Worm (Caenorhabditis elegans) whole organism, late embryonic: ENCODE results near the gene ZC455.1.

Experiments used
- K02D7.2 ChIP-seq: sonication (generic microtip); optimal IDR thresholded peaks from 2 replicates; lab custom pipeline; 2017; ENCODE audit warnings: mild to moderate bottlenecking, missing genetic modification characterization, missing compliant biosample characterization
- K09A11.1 ChIP-seq: sonication (generic microtip); optimal IDR thresholded peaks from 2 replicates; lab custom pipeline; 2017; ENCODE audit warnings: antibody characterized with exemption, mild to moderate bottlenecking, missing genetic modification characterization, missing compliant biosample characterization; ENCODE audit not compliant: insufficient read depth
- T23F11.4 ChIP-seq: fragments of 200-800 bp; sonication (Bioruptor generic); optimal IDR thresholded peaks from 2 replicates; lab custom pipeline; 2018; ENCODE audit warnings: mild to moderate bottlenecking, missing genetic modification characterization, missing compliant biosample characterization
- Y22D7AL.16 ChIP-seq: sonication (generic microtip); optimal IDR thresholded peaks from 2 replicates; lab custom pipeline; 2016; ENCODE audit warnings: missing genetic modification characterization, missing compliant biosample characterization
- ahr-1 ChIP-seq: sonication (generic microtip); optimal IDR thresholded peaks from 2 replicates; lab custom pipeline; 2016; ENCODE audit warnings: missing genetic modification characterization, missing compliant biosample characterization
- ama-1 ChIP-seq: fragments of 150-350 bp; optimal IDR thresholded peaks from 2 replicates; lab custom pipeline; 2014
- ceh-18 ChIP-seq: sonication (generic microtip); optimal IDR thresholded peaks from 2 replicates; lab custom pipeline; 2016; ENCODE audit warnings: missing genetic modification characterization, missing compliant biosample characterization
- ceh-2 ChIP-seq: sonication (generic microtip); optimal IDR thresholded peaks from 2 replicates; lab custom pipeline; 2016; ENCODE audit warnings: missing genotype, missing genetic modification characterization, missing compliant biosample characterization
- ceh-22 ChIP-seq: sonication (generic microtip); optimal IDR thresholded peaks from 2 replicates; lab custom pipeline; 2017; ENCODE audit warnings: missing biosample characterization, missing genetic modification characterization
- ceh-24 ChIP-seq: sonication (generic microtip); optimal IDR thresholded peaks from 2 replicates; lab custom pipeline; 2016; ENCODE audit warnings: mild to moderate bottlenecking, missing genetic modification characterization, missing compliant biosample characterization
- ceh-31 ChIP-seq: sonication (generic microtip); optimal IDR thresholded peaks from 2 replicates; lab custom pipeline; 2016; ENCODE audit warnings: missing genetic modification characterization, missing compliant biosample characterization
- ceh-34 ChIP-seq: sonication (generic microtip); optimal IDR thresholded peaks from 2 replicates; lab custom pipeline; 2016; ENCODE audit warnings: mild to moderate bottlenecking, missing genetic modification characterization, missing compliant biosample characterization
- ceh-45 ChIP-seq: fragments of 200-800 bp; sonication (Bioruptor generic); IDR thresholded peaks from 2 replicates; pipeline ENCODE4 v1.3.6; 2022; ENCODE audit warnings: missing genetic modification reagents, missing genetic modification characterization, missing compliant biosample characterization
- ceh-48 ChIP-seq: sonication (generic microtip); optimal IDR thresholded peaks from 2 replicates; lab custom pipeline; 2016; ENCODE audit warnings: missing genetic modification characterization, inconsistent platforms, missing compliant biosample characterization
- ceh-6 ChIP-seq: fragments of 200-800 bp; sonication (Bioruptor generic); optimal IDR thresholded peaks from 2 replicates; lab custom pipeline; 2018; ENCODE audit warnings: mild to moderate bottlenecking, missing genetic modification characterization, missing compliant biosample characterization
- ceh-9 ChIP-seq: sonication (generic microtip); optimal IDR thresholded peaks from 2 replicates; lab custom pipeline; 2016; ENCODE audit warnings: mild to moderate bottlenecking, missing genetic modification characterization, inconsistent platforms, missing compliant biosample characterization
- che-1 ChIP-seq: sonication (generic microtip); optimal IDR thresholded peaks from 2 replicates; lab custom pipeline; 2016; ENCODE audit warnings: mild to moderate bottlenecking, missing genetic modification characterization, missing compliant biosample characterization
- dmd-4 ChIP-seq: sonication (generic microtip); optimal IDR thresholded peaks from 2 replicates; lab custom pipeline; 2016; ENCODE audit warnings: borderline replicate concordance, missing genetic modification characterization, missing compliant biosample characterization
- ets-4 ChIP-seq: sonication (generic microtip); optimal IDR thresholded peaks from 2 replicates; lab custom pipeline; 2016; ENCODE audit warnings: missing genetic modification characterization, missing compliant biosample characterization
- eyg-1 ChIP-seq: sonication (generic microtip); optimal IDR thresholded peaks from 2 replicates; lab custom pipeline; 2016; ENCODE audit warnings: missing genotype, missing genetic modification characterization, missing compliant biosample characterization
- fax-1 ChIP-seq: sonication (generic microtip); optimal IDR thresholded peaks from 2 replicates; lab custom pipeline; 2016; ENCODE audit warnings: missing genotype, missing genetic modification characterization, missing compliant biosample characterization
- fkh-6 ChIP-seq: sonication (generic microtip); optimal IDR thresholded peaks from 2 replicates; lab custom pipeline; 2016; ENCODE audit warnings: missing genetic modification characterization, missing compliant biosample characterization
- gmeb-2 ChIP-seq: sonication (generic microtip); optimal IDR thresholded peaks from 2 replicates; lab custom pipeline; 2016; ENCODE audit warnings: missing genetic modification characterization, inconsistent platforms, missing compliant biosample characterization
- hlh-13 ChIP-seq: fragments of 200-800 bp; sonication (Bioruptor generic); optimal IDR thresholded peaks from 2 replicates; lab custom pipeline; 2018; ENCODE audit warnings: mild to moderate bottlenecking, missing genetic modification characterization, missing compliant biosample characterization
- hlh-30 ChIP-seq: sonication (generic microtip); optimal IDR thresholded peaks from 2 replicates; lab custom pipeline; 2017; ENCODE audit warnings: antibody characterized with exemption, missing genetic modification characterization, missing compliant biosample characterization; ENCODE audit not compliant: insufficient read depth
- hlh-6 ChIP-seq: sonication (generic microtip); optimal IDR thresholded peaks from 2 replicates; lab custom pipeline; 2016; ENCODE audit warnings: missing genotype, missing genetic modification characterization, missing compliant biosample characterization
- lim-6 ChIP-seq: sonication (generic microtip); optimal IDR thresholded peaks from 2 replicates; lab custom pipeline; 2016; ENCODE audit warnings: missing genetic modification characterization, missing compliant biosample characterization
- lin-11 ChIP-seq: fragments of 200-800 bp; sonication (Bioruptor generic); optimal IDR thresholded peaks from 2 replicates; lab custom pipeline; 2018; ENCODE audit warnings: mild to moderate bottlenecking, missing genetic modification characterization, missing compliant biosample characterization
- madf-2 ChIP-seq: sonication (generic microtip); optimal IDR thresholded peaks from 2 replicates; lab custom pipeline; 2017; ENCODE audit warnings: missing genetic modification characterization, missing compliant biosample characterization
- mec-3 ChIP-seq: sonication (generic microtip); optimal IDR thresholded peaks from 2 replicates; lab custom pipeline; 2016; ENCODE audit warnings: borderline replicate concordance, missing genetic modification characterization, missing compliant biosample characterization
- nfya-1 ChIP-seq: sonication (generic microtip); optimal IDR thresholded peaks from 2 replicates; lab custom pipeline; 2017; ENCODE audit warnings: missing genetic modification characterization, mild to moderate bottlenecking, missing compliant biosample characterization, antibody characterized with exemption, moderate library complexity
- nhr-11 ChIP-seq: fragments of 150-350 bp; optimal IDR thresholded peaks from 2 replicates; lab custom pipeline; 2014; ENCODE audit warnings: missing biosample characterization, missing genetic modification characterization
- nhr-232 ChIP-seq: sonication (generic microtip); optimal IDR thresholded peaks from 2 replicates; lab custom pipeline; 2016; ENCODE audit warnings: missing genetic modification characterization, missing compliant biosample characterization
- npax-4 ChIP-seq: sonication (generic microtip); optimal IDR thresholded peaks from 2 replicates; lab custom pipeline; 2016; ENCODE audit warnings: missing genetic modification characterization, missing compliant biosample characterization
- odd-2 ChIP-seq: sonication (generic microtip); optimal IDR thresholded peaks from 2 replicates; lab custom pipeline; 2017; ENCODE audit warnings: antibody characterized with exemption, mild to moderate bottlenecking, missing genetic modification characterization, missing compliant biosample characterization
- pha-4 ChIP-seq: fragments of 150-350 bp; optimal IDR thresholded peaks from 2 replicates; lab custom pipeline; 2018; ENCODE audit warnings: missing biosample characterization, missing genetic modification reagents, missing genetic modification characterization
- pqm-1 ChIP-seq: sonication (generic microtip); optimal IDR thresholded peaks from 2 replicates; lab custom pipeline; 2016; ENCODE audit warnings: missing genetic modification characterization, missing compliant biosample characterization
- pros-1 ChIP-seq: fragments of 150-350 bp; optimal IDR thresholded peaks from 2 replicates; lab custom pipeline; 2014; ENCODE audit warnings: missing biosample characterization, missing genetic modification reagents, missing genetic modification characterization
- rnt-1 ChIP-seq: sonication (generic microtip); optimal IDR thresholded peaks from 2 replicates; lab custom pipeline; 2016; ENCODE audit warnings: missing genetic modification characterization, missing compliant biosample characterization
- sdc-2 ChIP-seq: sonication (generic microtip); optimal IDR thresholded peaks from 2 replicates; lab custom pipeline; 2016; ENCODE audit warnings: missing genotype, missing genetic modification characterization, missing compliant biosample characterization
- sox-2 ChIP-seq: fragments of 200-800 bp; sonication (Bioruptor generic); IDR thresholded peaks from 2 replicates; pipeline ENCODE4 v1.3.6; 2022; ENCODE audit warnings: missing genetic modification reagents, missing genetic modification characterization, missing compliant biosample characterization
- syd-9 ChIP-seq: sonication (generic microtip); optimal IDR thresholded peaks from 2 replicates; lab custom pipeline; 2016; ENCODE audit warnings: mild to moderate bottlenecking, missing genetic modification characterization, moderate library complexity, missing compliant biosample characterization
- tbx-7 ChIP-seq: sonication (generic microtip); optimal IDR thresholded peaks from 2 replicates; lab custom pipeline; 2016; ENCODE audit warnings: missing genotype, missing genetic modification characterization, missing compliant biosample characterization
- ttx-3 ChIP-seq: sonication (generic microtip); optimal IDR thresholded peaks from 2 replicates; lab custom pipeline; 2016; ENCODE audit warnings: missing genetic modification reagents, missing genetic modification characterization, missing compliant biosample characterization
- unc-86 ChIP-seq: sonication (generic microtip); optimal IDR thresholded peaks from 2 replicates; lab custom pipeline; 2016; ENCODE audit warnings: missing genetic modification characterization, missing compliant biosample characterization
- ztf-16 ChIP-seq: sonication (generic microtip); optimal IDR thresholded peaks from 2 replicates; lab custom pipeline; 2017; ENCODE audit warnings: missing genetic modification characterization, missing compliant biosample characterization

Gene ZC455.1

ce11 chrV:12780248-12780647 lies 6.9 kb downstream of the ZC455.1 start (continued):
- TF ChIP-seq T23F11.4 (GFP tag; lab: Kevin White, UChicago): peak; percentile 90
- TF ChIP-seq rnt-1 (tag; lab: Kevin White, UChicago): peak; percentile 69
- TF ChIP-seq ztf-16 (tag; lab: Kevin White, UChicago): peak; percentile 91
- TF ChIP-seq nfya-1 (tag; lab: Kevin White, UChicago): peak; percentile 69
- no peak for TF ChIP-seq mec-3 (tag; lab: Kevin White, UChicago)
- peak; percentile 88 for TF ChIP-seq K02D7.2
- TF ChIP-seq gmeb-2 (tag; lab: Kevin White, UChicago): peak; percentile 92
- TF ChIP-seq unc-86 (tag; lab: Kevin White, UChicago): peak; percentile 88
- TF ChIP-seq ceh-34: peak; percentile 89
- peak; percentile 92 for TF ChIP-seq syd-9
- TF ChIP-seq fax-1 (tag; lab: Kevin White, UChicago): peak; percentile 88
- TF ChIP-seq madf-2 (tag; lab: Kevin White, UChicago): peak; percentile 91
- TF ChIP-seq ets-4: peak; percentile 48
- peak; percentile 80 for TF ChIP-seq hlh-13
- no peak for TF ChIP-seq pha-4
- peak; percentile 30 for TF ChIP-seq hlh-30 (tag; lab: Kevin White, UChicago)
- TF ChIP-seq lim-6 (tag; lab: Kevin White, UChicago): peak; percentile 75
- peak; percentile 76 for TF ChIP-seq npax-4 (tag; lab: Kevin White, UChicago)
- TF ChIP-seq ceh-2: peak; percentile 82
- TF ChIP-seq nhr-232 (tag; lab: Kevin White, UChicago): peak; percentile 89
- no peak for TF ChIP-seq tbx-7
- peak; percentile 73 for TF ChIP-seq ceh-31 (tag; lab: Kevin White, UChicago)
- peak; percentile 75 for TF ChIP-seq ceh-18 (tag; lab: Kevin White, UChicago)
- TF ChIP-seq ahr-1 (tag; lab: Kevin White, UChicago): peak; percentile 67
- peak; percentile 90 for TF ChIP-seq che-1
- no peak for TF ChIP-seq ceh-22 (tag; lab: Kevin White, UChicago)
- TF ChIP-seq ceh-48 (tag; lab: Kevin White, UChicago): peak; percentile 77
- TF ChIP-seq fkh-6 (tag; lab: Kevin White, UChicago): peak; percentile 92
- peak; percentile 68 for TF ChIP-seq K09A11.1 (tag; lab: Kevin White, UChicago)
- peak; percentile 88 for TF ChIP-seq sox-2 (GFP tag; lab: Robert Waterston, UW)
- TF ChIP-seq eyg-1 (tag; lab: Kevin White, UChicago): peak; percentile 83
- TF ChIP-seq lin-11 (tag; lab: Kevin White, UChicago): peak; percentile 86
- TF ChIP-seq sdc-2 (tag; lab: Kevin White, UChicago): peak; percentile 73
- peak; percentile 96 for TF ChIP-seq ceh-45 (GFP tag; lab: Robert Waterston, UW)
- TF ChIP-seq pqm-1 (tag; lab: Kevin White, UChicago): peak; percentile 78
- TF ChIP-seq odd-2 (tag; lab: Kevin White, UChicago): peak; percentile 76
- no peak for TF ChIP-seq nhr-11 (tag; lab: Kevin White, UChicago)
- peak; percentile 84 for TF ChIP-seq ceh-9 (tag; lab: Kevin White, UChicago)
- TF ChIP-seq pros-1 (tag; lab: Kevin White, UChicago): no peak
- no peak for TF ChIP-seq ama-1 (lab: Kevin White, UChicago)
- peak; percentile 96 for TF ChIP-seq hlh-6
- TF ChIP-seq dmd-4 (tag; lab: Kevin White, UChicago): peak; percentile 80
- TF ChIP-seq ttx-3 (tag; lab: Kevin White, UChicago): peak; percentile 88
- peak; percentile 92 for TF ChIP-seq ceh-6
- TF ChIP-seq ceh-24 (tag; lab: Kevin White, UChicago): peak; percentile 47
- peak; percentile 93 for TF ChIP-seq Y22D7AL.16 (tag; lab: Kevin White, UChicago)
